Fruit fly (Drosophila melanogaster) whole organism, embryonic: ENCODE results near the gene SsRbeta.

Experiments used
- B-H2 ChIP-seq: fragments of 200-800 bp; sonication (Bioruptor generic); optimal IDR thresholded peaks from 2 replicates; lab custom pipeline; 2018; ENCODE audit warnings: missing biosample characterization, mild to moderate bottlenecking, missing genetic modification characterization
- BEAF-32 ChIP-seq: fragments of 200-800 bp; sonication (Bioruptor generic); optimal IDR thresholded peaks from 3 replicates; lab custom pipeline; 2017; ENCODE audit warnings: missing biosample characterization, missing genetic modification characterization, mild to moderate bottlenecking, moderate library complexity, missing genetic modification reagents
- Bteb2 ChIP-seq: fragments of 200-800 bp; sonication (Bioruptor generic); optimal IDR thresholded peaks from 2 replicates; lab custom pipeline; 2016; ENCODE audit warnings: missing biosample characterization, missing genetic modification characterization
- CG10366 ChIP-seq: fragments of 200-800 bp; sonication (Bioruptor generic); IDR thresholded peaks from 2 replicates; pipeline ENCODE4 v1.3.6; 2022; ENCODE audit warnings: missing biosample characterization, missing genetic modification characterization
- CG10979 ChIP-seq: fragments of 200-800 bp; sonication (Bioruptor generic); optimal IDR thresholded peaks from 2 replicates; lab custom pipeline; 2018; ENCODE audit warnings: missing biosample characterization, mild to moderate bottlenecking, missing genetic modification characterization, moderate library complexity
- CG11085 ChIP-seq: fragments of 200-800 bp; sonication (Bioruptor generic); IDR thresholded peaks from 2 replicates; pipeline ENCODE4 v1.3.6; 2022; ENCODE audit warnings: missing biosample characterization, missing genetic modification characterization
- CG12659 ChIP-seq: fragments of 200-800 bp; sonication (Bioruptor generic); optimal IDR thresholded peaks from 3 replicates; lab custom pipeline; 2017; ENCODE audit warnings: mild to moderate bottlenecking, missing biosample characterization, missing genetic modification reagents, missing genetic modification characterization
- CG13296 ChIP-seq: fragments of 200-800 bp; sonication (Bioruptor generic); optimal IDR thresholded peaks from 3 replicates; lab custom pipeline; 2018; ENCODE audit warnings: missing biosample characterization, mild to moderate bottlenecking, missing genetic modification characterization
- CG14050 ChIP-seq: fragments of 200-800 bp; sonication (Bioruptor generic); IDR thresholded peaks from 3 replicates; pipeline ENCODE4 v1.3.6; 2022; ENCODE audit warnings: missing biosample characterization, missing genetic modification characterization
- CG1602 ChIP-seq: fragments of 200-800 bp; sonication (Bioruptor generic); optimal IDR thresholded peaks from 3 replicates; lab custom pipeline; 2016; ENCODE audit warnings: missing biosample characterization, missing genetic modification characterization
- CG1603 ChIP-seq: fragments of 200-800 bp; sonication (Bioruptor generic); optimal IDR thresholded peaks from 2 replicates; lab custom pipeline; 2019; ENCODE audit warnings: missing biosample characterization, mild to moderate bottlenecking, missing genetic modification characterization, moderate library complexity
- CG17328 ChIP-seq: fragments of 200-800 bp; sonication (Bioruptor generic); IDR thresholded peaks from 2 replicates; pipeline ENCODE4 v1.3.6; 2022; ENCODE audit warnings: missing biosample characterization, missing genetic modification characterization
- CG17802 ChIP-seq: fragments of 200-800 bp; sonication (Bioruptor generic); optimal IDR thresholded peaks from 2 replicates; lab custom pipeline; 2018; ENCODE audit warnings: missing biosample characterization, mild to moderate bottlenecking, missing genetic modification characterization, moderate library complexity
- CG18011 ChIP-seq: fragments of 200-800 bp; sonication (Bioruptor generic); optimal IDR thresholded peaks from 2 replicates; lab custom pipeline; 2017; ENCODE audit warnings: missing biosample characterization, missing genetic modification characterization, mild to moderate bottlenecking, moderate library complexity, missing genotype
- CG3407 ChIP-seq: fragments of 200-800 bp; sonication (Bioruptor generic); optimal IDR thresholded peaks from 2 replicates; lab custom pipeline; 2018; ENCODE audit warnings: missing biosample characterization, mild to moderate bottlenecking, missing genetic modification characterization
- CG34376 ChIP-seq: fragments of 200-800 bp; sonication (Bioruptor generic); optimal IDR thresholded peaks from 2 replicates; lab custom pipeline; 2018; ENCODE audit warnings: missing biosample characterization, mild to moderate bottlenecking, missing genetic modification characterization
- CG34422 ChIP-seq: fragments of 200-800 bp; sonication (Bioruptor generic); IDR thresholded peaks from 3 replicates; pipeline ENCODE4 v1.3.6; 2022; ENCODE audit warnings: missing biosample characterization, missing genetic modification characterization
- CG4282 ChIP-seq: fragments of 200-800 bp; sonication (Bioruptor generic); optimal IDR thresholded peaks from 2 replicates; lab custom pipeline; 2016; ENCODE audit warnings: missing biosample characterization, missing genetic modification characterization
- CG4617 ChIP-seq: fragments of 200-800 bp; sonication (Bioruptor generic); optimal IDR thresholded peaks from 3 replicates; lab custom pipeline; 2016; ENCODE audit warnings: missing biosample characterization, missing genetic modification characterization, borderline replicate concordance
- CG5180 ChIP-seq: fragments of 200-800 bp; sonication (Bioruptor generic); optimal IDR thresholded peaks from 3 replicates; lab custom pipeline; 2017; ENCODE audit warnings: missing biosample characterization, missing genetic modification characterization, mild to moderate bottlenecking, moderate library complexity, missing genetic modification reagents
- CG6683 ChIP-seq: fragments of 200-800 bp; sonication (Bioruptor generic); optimal IDR thresholded peaks from 2 replicates; lab custom pipeline; 2017; ENCODE audit warnings: missing biosample characterization, mild to moderate bottlenecking, missing genetic modification characterization, missing genetic modification reagents
- CG8281 ChIP-seq: fragments of 200-800 bp; sonication (Bioruptor generic); optimal IDR thresholded peaks from 2 replicates; lab custom pipeline; 2018; ENCODE audit warnings: missing biosample characterization, mild to moderate bottlenecking, missing genetic modification characterization, moderate library complexity
- CHES-1-like ChIP-seq: fragments of 200-800 bp; sonication (Bioruptor generic); optimal IDR thresholded peaks from 2 replicates; lab custom pipeline; 2016; ENCODE audit warnings: missing biosample characterization, missing genetic modification characterization
- Drgx ChIP-seq: fragments of 200-800 bp; sonication (Bioruptor generic); IDR thresholded peaks from 2 replicates; pipeline ENCODE4 v1.3.6; 2022; ENCODE audit warnings: missing biosample characterization, missing genetic modification characterization
- Gsc ChIP-seq: fragments of 200-800 bp; sonication (Bioruptor generic); IDR thresholded peaks from 2 replicates; pipeline ENCODE4 v1.3.6; 2022; ENCODE audit warnings: missing biosample characterization, missing genetic modification characterization
- HLH54F ChIP-seq: fragments of 200-800 bp; sonication (Bioruptor generic); optimal IDR thresholded peaks from 3 replicates; lab custom pipeline; 2016; ENCODE audit warnings: missing biosample characterization, missing genetic modification characterization
- MBD-R2 ChIP-seq: fragments of 200-800 bp; sonication (Bioruptor generic); IDR thresholded peaks from 2 replicates; pipeline ENCODE4 v1.3.6; 2022; ENCODE audit warnings: missing biosample characterization, missing genetic modification characterization
- Myb ChIP-seq: fragments of 200-800 bp; sonication (Bioruptor generic); optimal IDR thresholded peaks from 2 replicates; lab custom pipeline; 2016; ENCODE audit warnings: missing biosample characterization, missing genetic modification characterization
- Oaz ChIP-seq: fragments of 200-800 bp; sonication (Bioruptor generic); IDR thresholded peaks from 2 replicates; pipeline ENCODE4 v1.3.6; 2022; ENCODE audit warnings: missing biosample characterization, missing genetic modification characterization
- Vsx1 ChIP-seq: fragments of 200-800 bp; sonication (Bioruptor generic); optimal IDR thresholded peaks from 2 replicates; lab custom pipeline; 2017; ENCODE audit warnings: missing biosample characterization, mild to moderate bottlenecking, missing genetic modification characterization, missing genetic modification reagents
- Xbp1 ChIP-seq: fragments of 200-800 bp; sonication (Bioruptor generic); optimal IDR thresholded peaks from 3 replicates; lab custom pipeline; 2016; ENCODE audit warnings: missing biosample characterization, mild to moderate bottlenecking, missing genetic modification characterization
- YL-1 ChIP-seq: fragments of 200-800 bp; sonication (Bioruptor generic); optimal IDR thresholded peaks from 3 replicates; lab custom pipeline; 2017; ENCODE audit warnings: missing biosample characterization, mild to moderate bottlenecking, missing genetic modification characterization
- al ChIP-seq: fragments of 200-800 bp; sonication (Bioruptor generic); IDR thresholded peaks from 2 replicates; pipeline ENCODE4 v1.3.6; 2022; ENCODE audit warnings: missing biosample characterization, missing genetic modification characterization
- bsh ChIP-seq, 2 experiments: fragments of 200-800 bp; sonication (Bioruptor generic); optimal IDR thresholded peaks; 2 replicates each; lab custom pipeline; 2017 to 2018; ENCODE audit warnings: mild to moderate bottlenecking in 2 of 2, missing biosample characterization in 2 of 2, missing genetic modification characterization in 2 of 2, moderate library complexity in 1 of 2
- chif ChIP-seq, 2 experiments: fragments of 200-800 bp; sonication (Bioruptor generic); optimal IDR thresholded peaks; 3 replicates each; lab custom pipeline; 2016; ENCODE audit warnings: missing biosample characterization in 2 of 2, missing genetic modification characterization in 2 of 2
- crol ChIP-seq: fragments of 200-800 bp; sonication (Bioruptor generic); IDR thresholded peaks from 2 replicates; pipeline ENCODE4 v1.3.6; 2022; ENCODE audit warnings: missing biosample characterization, missing genetic modification characterization
- klu ChIP-seq: fragments of 200-800 bp; sonication (Bioruptor generic); IDR thresholded peaks from 2 replicates; pipeline ENCODE4 v1.3.6; 2022; ENCODE audit warnings: missing biosample characterization, missing genetic modification characterization
- kni ChIP-seq: fragments of 200-800 bp; sonication (Bioruptor generic); optimal IDR thresholded peaks from 3 replicates; lab custom pipeline; 2017; ENCODE audit warnings: mild to moderate bottlenecking, missing biosample characterization, missing genetic modification reagents, missing genetic modification characterization
- maf-S ChIP-seq: fragments of 200-800 bp; sonication (Bioruptor generic); optimal IDR thresholded peaks from 2 replicates; lab custom pipeline; 2016; ENCODE audit warnings: missing biosample characterization, missing genetic modification characterization
- mam ChIP-seq: fragments of 200-800 bp; sonication (Bioruptor generic); optimal IDR thresholded peaks from 3 replicates; lab custom pipeline; 2016; ENCODE audit warnings: missing biosample characterization, missing genetic modification characterization
- pan ChIP-seq, 4 experiments: fragments of >200 bp in 3 of 4; fragments of 200-800 bp in 1 of 4; sonication (Bioruptor generic) in 1 of 4; optimal IDR thresholded peaks in 3 of 4; IDR thresholded peaks in 1 of 4; 2 replicates each; pipeline versions ENCODE4 v1.3.6 to Lab custom; 2017 to 2022; ENCODE audit warnings: missing biosample characterization in 2 of 4, missing genetic modification characterization in 2 of 4, mixed read lengths in 1 of 4
- row ChIP-seq: fragments of 200-800 bp; sonication (Bioruptor generic); IDR thresholded peaks from 3 replicates; pipeline ENCODE4 v1.3.6; 2022; ENCODE audit warnings: missing biosample characterization, missing genetic modification characterization
- schlank ChIP-seq: fragments of 200-800 bp; sonication (Bioruptor generic); optimal IDR thresholded peaks from 2 replicates; lab custom pipeline; 2018; ENCODE audit warnings: missing biosample characterization, mild to moderate bottlenecking, missing genetic modification characterization
- sd ChIP-seq: fragments of 200-800 bp; sonication (Bioruptor generic); optimal IDR thresholded peaks from 3 replicates; lab custom pipeline; 2018; ENCODE audit warnings: missing biosample characterization, mild to moderate bottlenecking, missing genetic modification characterization, moderate library complexity
- seq ChIP-seq: fragments of 200-800 bp; sonication (Bioruptor generic); IDR thresholded peaks from 2 replicates; pipeline ENCODE4 v1.3.6; 2022; ENCODE audit warnings: missing biosample characterization, missing genetic modification characterization
- sqz ChIP-seq: fragments of 200-800 bp; sonication (Bioruptor generic); optimal IDR thresholded peaks from 3 replicates; lab custom pipeline; 2018; ENCODE audit warnings: missing biosample characterization, mild to moderate bottlenecking, missing genetic modification characterization
- stc ChIP-seq: fragments of 200-800 bp; sonication (Bioruptor generic); IDR thresholded peaks from 2 replicates; pipeline ENCODE4 v1.3.6; 2022; ENCODE audit warnings: missing biosample characterization, missing genetic modification characterization
- tap ChIP-seq: fragments of 200-800 bp; optimal IDR thresholded peaks from 3 replicates; lab custom pipeline; 2019; ENCODE audit warnings: missing biosample characterization, mild to moderate bottlenecking, missing genetic modification characterization, moderate library complexity
- tna ChIP-seq: fragments of 200-800 bp; sonication (Bioruptor generic); IDR thresholded peaks from 2 replicates; pipeline ENCODE4 v1.3.6; 2022; ENCODE audit warnings: missing biosample characterization, missing genetic modification characterization; ENCODE audit not compliant: partially characterized antibody
- wek ChIP-seq: fragments of 200-800 bp; sonication (Bioruptor generic); optimal IDR thresholded peaks from 3 replicates; lab custom pipeline; 2018; ENCODE audit warnings: missing biosample characterization, mild to moderate bottlenecking, missing genetic modification characterization, moderate library complexity
- yki ChIP-seq: fragments of >200 bp; optimal IDR thresholded peaks from 3 replicates; lab custom pipeline; 2018

SsRbeta gene

DNA sequence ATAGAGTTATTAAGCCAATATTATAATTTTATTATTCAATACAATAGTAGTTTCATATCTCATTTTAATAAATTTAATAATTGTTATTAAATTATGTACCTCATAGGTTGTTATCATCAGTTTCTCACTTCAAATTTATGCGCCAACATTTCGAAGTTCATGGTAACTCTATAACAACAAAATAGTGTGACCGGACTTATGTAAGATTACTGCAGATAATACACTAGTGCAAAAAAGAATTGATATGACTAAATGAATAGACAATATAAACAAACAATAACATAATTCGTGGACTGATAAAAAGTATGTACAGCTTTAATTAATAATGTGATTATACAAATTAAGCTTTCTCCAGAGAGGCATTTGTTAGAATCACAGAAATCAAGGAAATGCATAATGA is 7.6 kb upstream of the SsRbeta start, which contains the start of gene Strump:
TSS of gene Strump (plus strand) at position 212 of the 400 bp plus-strand sequence.
- TF ChIP-seq bsh (GFP tag; optimal IDR thresholded peaks at IDR 0.05; lab: Kevin White, UChicago) (no peak), stc (GFP tag; lab: Robert Waterston, UW) (no peak), CG4282 (GFP tag; lab: Kevin White, UChicago) (no peak), HLH54F (GFP tag; lab: Kevin White, UChicago) (no peak), CG11085 (GFP tag; lab: Robert Waterston, UW) (no peak), al (no peak), CG4617 (GFP tag; lab: Kevin White, UChicago) (peak; percentile 42), CG10979 (tag; lab: Kevin White, UChicago) (no peak), kni (GFP tag; lab: Kevin White, UChicago) (no peak), seq (GFP tag; lab: Robert Waterston, UW) (no peak), tna (no peak), CG17328 (GFP tag; lab: Robert Waterston, UW) (no peak), BEAF-32 (GFP tag; lab: Kevin White, UChicago) (peak; percentile 30), sd (tag; lab: Kevin White, UChicago) (no peak), CG1603 (tag; lab: Kevin White, UChicago) (no peak), Myb (GFP tag; lab: Kevin White, UChicago) (no peak), schlank (tag; lab: Kevin White, UChicago) (no peak), CG13296 (GFP tag; lab: Kevin White, UChicago) (no peak), CG1602 (GFP tag; lab: Kevin White, UChicago) (no peak), CG8281 (tag; lab: Kevin White, UChicago) (no peak), crol (GFP tag; lab: Robert Waterston, UW) (no peak), YL-1 (GFP tag; lab: Kevin White, UChicago) (peak; percentile 78), CG12659 (GFP tag; lab: Kevin White, UChicago) (peak; percentile 16), row (GFP tag; lab: Robert Waterston, UW) (no peak; the same call in 2 of the 3 replicates), sqz (GFP tag; lab: Kevin White, UChicago) (no peak), Xbp1 (GFP tag; lab: Kevin White, UChicago) (no peak), CG34376 (GFP tag; lab: Kevin White, UChicago) (no peak), Vsx1 (no peak), maf-S (GFP tag; lab: Kevin White, UChicago) (no peak), Bteb2 (no peak), chif (GFP tag; optimal IDR thresholded peaks at IDR 0.05; lab: Kevin White, UChicago) (no peak), CG17802 (tag; lab: Kevin White, UChicago) (no peak), Drgx (no peak), CG5180 (GFP tag; lab: Kevin White, UChicago) (no peak), CG10366 (GFP tag; lab: Robert Waterston, UW) (no peak), CG6683 (no peak), wek (GFP tag; lab: Kevin White, UChicago) (no peak), tap (tag; lab: Kevin White, UChicago) (no peak), Gsc (no peak), klu (GFP tag; lab: Robert Waterston, UW) (no peak), yki (lab: Kevin White, UChicago) (no peak), B-H2 (GFP tag; lab: Kevin White, UChicago) (no peak), CG18011 (GFP tag; lab: Kevin White, UChicago) (no peak), CHES-1-like (GFP tag; lab: Kevin White, UChicago) (no peak), CG3407 (GFP tag; lab: Kevin White, UChicago) (no peak), Oaz (GFP tag; lab: Robert Waterston, UW) (no peak), CG34422 (no peak), CG14050 (GFP tag; lab: Robert Waterston, UW) (no peak), mam (GFP tag; lab: Kevin White, UChicago) (no peak), pan (optimal IDR thresholded peaks at IDR 0.05; lab: Kevin White, UChicago) (no peak), pan (GFP tag; optimal IDR thresholded peaks at IDR 0.05 in 1 of 2, IDR thresholded peaks at IDR 0.05 in 1 of 2) (no peak), MBD-R2 (peak; percentile 68)
